Worm (Caenorhabditis elegans) whole organism, late embryonic: Measurements from ENCODE around the gene Y5H2A.4.

Experiments used
- ceh-14 ChIP-seq: sonication (generic microtip); optimal IDR thresholded peaks from 2 replicates; lab custom pipeline; 2016; ENCODE audit warnings: missing genotype, missing genetic modification characterization, missing compliant biosample characterization
- ceh-30 ChIP-seq: fragments of 150-350 bp; optimal IDR thresholded peaks from 2 replicates; lab custom pipeline; 2014; ENCODE audit warnings: missing biosample characterization, missing genetic modification characterization
- dmd-4 ChIP-seq: sonication (generic microtip); optimal IDR thresholded peaks from 2 replicates; lab custom pipeline; 2016; ENCODE audit warnings: borderline replicate concordance, missing genetic modification characterization, missing compliant biosample characterization
- ets-4 ChIP-seq: sonication (generic microtip); optimal IDR thresholded peaks from 2 replicates; lab custom pipeline; 2016; ENCODE audit warnings: missing genetic modification characterization, missing compliant biosample characterization
- fax-1 ChIP-seq: sonication (generic microtip); optimal IDR thresholded peaks from 2 replicates; lab custom pipeline; 2016; ENCODE audit warnings: missing genotype, missing genetic modification characterization, missing compliant biosample characterization
- pha-2 ChIP-seq: sonication (generic microtip); optimal IDR thresholded peaks from 2 replicates; lab custom pipeline; 2017; ENCODE audit warnings: mild to moderate bottlenecking, missing genetic modification characterization, missing compliant biosample characterization
- pros-1 ChIP-seq: fragments of 150-350 bp; optimal IDR thresholded peaks from 2 replicates; lab custom pipeline; 2014; ENCODE audit warnings: missing biosample characterization, missing genetic modification reagents, missing genetic modification characterization
- sdc-2 ChIP-seq: sonication (generic microtip); optimal IDR thresholded peaks from 2 replicates; lab custom pipeline; 2016; ENCODE audit warnings: missing genotype, missing genetic modification characterization, missing compliant biosample characterization

- TF ChIP-seq pros-1 (tag; lab: Kevin White, UChicago) (no peak), ets-4 (tag; lab: Kevin White, UChicago) (no peak), ceh-30 (no peak), dmd-4 (no peak), fax-1 (no peak), pha-2 (tag; lab: Kevin White, UChicago) (no peak), ceh-14 (tag; lab: Kevin White, UChicago) (no peak), sdc-2 (no peak)
Observed at ce11 chrV:2225130-2225529, 49.0 kb downstream of the Y5H2A.4 start, which contains the start of gene nhr-103.
